Fruit fly (Drosophila melanogaster) whole organism, adult: ENCODE data around the gene CG43816.

ENCODE experiments used
- CG11617 ChIP-seq: fragments of 200-800 bp; sonication (Bioruptor generic); optimal IDR thresholded peaks from 2 replicates; lab custom pipeline; 2017; ENCODE audit warnings: mild to moderate bottlenecking, missing biosample characterization, missing genetic modification reagents, missing genetic modification characterization
- CG14711 ChIP-seq: fragments of 200-800 bp; sonication (Bioruptor generic); optimal IDR thresholded peaks from 2 replicates; lab custom pipeline; 2018; ENCODE audit warnings: missing biosample characterization, mild to moderate bottlenecking, missing genetic modification characterization, moderate library complexity
- Clk ChIP-seq: fragments of 200-800 bp; sonication (Bioruptor generic); optimal IDR thresholded peaks from 2 replicates; lab custom pipeline; 2017; ENCODE audit warnings: missing biosample characterization, missing genetic modification characterization
- bab1 ChIP-seq: fragments of 200-800 bp; sonication (Bioruptor generic); optimal IDR thresholded peaks from 3 replicates; lab custom pipeline; 2019; ENCODE audit warnings: missing biosample characterization, mild to moderate bottlenecking, missing genetic modification characterization, moderate library complexity
- cic ChIP-seq: fragments of 200-800 bp; sonication (Bioruptor generic); optimal IDR thresholded peaks from 2 replicates; lab custom pipeline; 2017; ENCODE audit warnings: missing biosample characterization, mild to moderate bottlenecking, missing genetic modification characterization, moderate library complexity
- cnc ChIP-seq, 2 experiments: fragments of >200 bp; optimal IDR thresholded peaks; 2 replicates each; lab custom pipeline; 2017
- kay ChIP-seq: fragments of 200-800 bp; sonication (Bioruptor generic); peaks from one replicate; lab custom pipeline; 2016; ENCODE audit warnings: missing biosample characterization, missing genetic modification characterization, borderline replicate concordance
- pad ChIP-seq: fragments of 200-800 bp; sonication (Bioruptor generic); optimal IDR thresholded peaks from 3 replicates; lab custom pipeline; 2017; ENCODE audit warnings: missing biosample characterization, missing genetic modification characterization, mild to moderate bottlenecking, moderate library complexity, missing genetic modification reagents
- toe ChIP-seq: fragments of 200-800 bp; sonication (Bioruptor generic); optimal IDR thresholded peaks from 2 replicates; lab custom pipeline; 2016; ENCODE audit warnings: missing biosample characterization, missing genetic modification characterization

DNA sequence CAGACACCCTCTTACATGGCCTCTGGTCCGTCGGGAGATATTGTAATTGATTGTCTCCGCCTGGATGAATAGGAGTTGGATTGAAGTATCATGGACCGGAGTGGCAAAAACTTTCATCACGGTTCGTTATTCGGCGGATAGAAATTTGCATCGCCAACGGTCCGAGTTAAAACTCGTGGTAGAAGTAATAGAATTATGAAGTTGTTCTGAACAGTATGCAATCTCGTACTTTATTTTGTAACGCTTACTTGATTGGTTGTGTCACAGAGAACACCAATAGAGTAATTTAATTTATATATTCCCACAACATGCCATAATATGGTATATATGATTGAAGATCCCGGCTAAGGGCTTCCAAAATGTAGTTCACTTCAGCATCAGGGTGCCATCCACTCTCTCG is at the start of gene CG43816, which contains the start of gene CG13245:
- TF ChIP-seq pad (GFP tag; lab: Kevin White, UChicago), result no peak
- no peak for TF ChIP-seq CG11617 (GFP tag; lab: Kevin White, UChicago)
- no peak for TF ChIP-seq toe (GFP tag; lab: Kevin White, UChicago)
- no peak for TF ChIP-seq cnc (optimal IDR thresholded peaks at IDR 0.05; lab: Kevin White, UChicago)
- TF ChIP-seq kay (GFP tag; lab: Kevin White, UChicago), result no peak
- TF ChIP-seq bab1 (GFP tag; lab: Kevin White, UChicago), result no peak
- TF ChIP-seq cic (GFP tag; lab: Kevin White, UChicago), result no peak
- TF ChIP-seq Clk (GFP tag; lab: Kevin White, UChicago), result no peak
- TF ChIP-seq CG14711 (tag; lab: Kevin White, UChicago), result no peak
